Worm (Caenorhabditis elegans): Measurements from ENCODE around the gene nhr-5.

- TF ChIP-seq lsy-2 (tag; optimal IDR thresholded peaks at IDR 0.05) (no peak), mep-1 (tag; optimal IDR thresholded peaks at IDR 0.05) (no peak), hlh-1 (tag; optimal IDR thresholded peaks at IDR 0.05) (no peak), ces-1 (GFP tag; optimal IDR thresholded peaks at IDR 0.05) (no peak), ztf-11 (tag; optimal IDR thresholded peaks at IDR 0.05) (no peak), flh-1 (GFP tag; optimal IDR thresholded peaks at IDR 0.05) (no peak), elt-1 (tag; optimal IDR thresholded peaks at IDR 0.05; ENCODE audit: borderline replicate concordance, insufficient read depth) (no peak), elt-3 (tag; optimal IDR thresholded peaks at IDR 0.05) (no peak), unc-62 (GFP tag; optimal IDR thresholded peaks at IDR 0.05) (no peak)
These were observed 9.2 kb upstream of the nhr-5 start, which contains the start of gene Y73F8A.1159 for ce11 chrIV:15390927-15391326.

Measured in whole organism, mixed stage, embryonic.